Fruit fly (Drosophila melanogaster) whole organism: ENCODE results near the gene CG6059.

Source experiments
- CG8478 ChIP-seq: fragments of >200 bp; optimal IDR thresholded peaks from 2 replicates; lab custom pipeline; 2018; ENCODE audit warnings: inconsistent platforms
- Dll ChIP-seq: fragments of >200 bp; optimal IDR thresholded peaks from 2 replicates; lab custom pipeline; 2017
- EcR ChIP-seq, 2 experiments: fragments of >200 bp; optimal IDR thresholded peaks; 2 replicates each; lab custom pipeline; 2017; ENCODE audit warnings: missing biosample characterization in 2 of 2, missing genetic modification characterization in 2 of 2, missing genetic modification reagents in 2 of 2
- pan ChIP-seq: fragments of >200 bp; optimal IDR thresholded peaks from 2 replicates; lab custom pipeline; 2017
- psq ChIP-seq: fragments of >200 bp; optimal IDR thresholded peaks from 2 replicates; lab custom pipeline; 2017
- usp ChIP-seq: fragments of >200 bp; optimal IDR thresholded peaks from 2 replicates; lab custom pipeline; 2017; ENCODE audit warnings: missing biosample characterization, missing genetic modification characterization, mixed read lengths

- TF ChIP-seq psq (lab: Kevin White, UChicago) (no peak), CG8478 (no peak), pan (no peak), EcR (GFP tag; optimal IDR thresholded peaks at IDR 0.05; lab: Kevin White, UChicago) (no peak), usp (GFP tag; lab: Kevin White, UChicago) (no peak), Dll (lab: Kevin White, UChicago) (no peak)
Measured at dm6 chr3R:27159870-27160269, 35.4 kb upstream of the CG6059 start.
